Fruit fly (Drosophila melanogaster): ENCODE measurements around the gene ntc.

The ntc gene

DNA sequence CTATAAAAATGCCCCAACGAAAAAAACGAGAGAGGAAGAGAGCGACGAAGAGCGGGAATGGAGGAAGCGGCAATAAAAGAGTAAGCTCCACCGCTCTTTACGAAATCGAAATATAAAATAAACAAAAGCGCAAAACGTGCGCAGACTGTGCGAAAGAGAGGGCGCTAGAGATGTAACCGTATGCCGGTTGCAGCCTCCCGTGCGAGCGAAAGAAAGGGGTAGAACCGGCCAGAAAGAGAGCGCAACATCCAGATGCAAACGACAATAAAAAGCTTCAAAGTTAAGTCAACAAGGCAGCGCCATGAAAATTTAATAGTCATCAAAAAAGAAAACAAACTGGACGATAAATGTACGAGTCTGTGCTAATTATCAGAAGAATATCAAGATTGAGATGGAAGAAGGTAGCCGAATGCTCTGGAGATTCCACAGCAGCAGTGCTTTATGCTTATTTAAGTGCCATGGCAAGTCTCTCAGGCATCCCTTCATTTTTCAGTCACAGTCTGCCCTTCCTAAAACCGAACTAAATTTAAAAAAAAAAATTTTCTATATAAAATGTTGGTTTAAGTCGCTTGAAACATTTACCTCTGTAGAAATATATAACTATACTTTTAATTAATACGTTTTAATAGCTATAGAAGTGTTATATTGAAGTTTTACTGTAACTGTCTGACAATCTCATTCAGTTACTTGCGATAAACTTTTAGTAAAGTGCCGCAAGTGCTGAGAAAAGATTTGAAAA lies 40.3 kb downstream of the ntc start (continued):
- TF ChIP-seq CG18619 (GFP tag; optimal IDR thresholded peaks at IDR 0.05) (peak; percentile 71), sens-2 (GFP tag; IDR thresholded peaks at IDR 0.05) (no peak), CG34376 (GFP tag; optimal IDR thresholded peaks at IDR 0.05) (peak; percentile 15), usp (GFP tag; optimal IDR thresholded peaks at IDR 0.05) (no peak), CG7271 (tag; optimal IDR thresholded peaks at IDR 0.05) (no peak), CG15601 (tag; optimal IDR thresholded peaks at IDR 0.05) (peak; percentile 76), Hr39 (optimal IDR thresholded peaks at IDR 0.05) (no peak), CG18599 (GFP tag; optimal IDR thresholded peaks at IDR 0.05) (peak; percentile 64), disco-r (GFP tag; optimal IDR thresholded peaks at IDR 0.05) (no peak), CG6854 (GFP tag; optimal IDR thresholded peaks at IDR 0.05) (peak; percentile 58), Hand (GFP tag; optimal IDR thresholded peaks at IDR 0.05) (peak; percentile 26), Lpt (GFP tag; optimal IDR thresholded peaks at IDR 0.05) (no peak), CG16779 (GFP tag; IDR thresholded peaks at IDR 0.05) (no peak), CG15269 (tag; optimal IDR thresholded peaks at IDR 0.05) (peak; percentile 91), fru (optimal IDR thresholded peaks at IDR 0.05) (no peak), mirr (GFP tag; optimal IDR thresholded peaks at IDR 0.05) (peak; percentile 39), CG8478 (optimal IDR thresholded peaks at IDR 0.05) (no peak), Kr (GFP tag; optimal IDR thresholded peaks at IDR 0.05) (no peak), H15 (GFP tag; IDR thresholded peaks at IDR 0.05) (peak; percentile 62; the same call in 2 of the 3 replicates), gro (GFP tag; optimal IDR thresholded peaks at IDR 0.05) (peak; percentile 35), CG14667 (GFP tag; IDR thresholded peaks at IDR 0.05) (peak; percentile 74), CG7745 (tag; optimal IDR thresholded peaks at IDR 0.05) (no peak), CG13775 (GFP tag; optimal IDR thresholded peaks at IDR 0.05) (peak; percentile 37), nau (GFP tag; optimal IDR thresholded peaks at IDR 0.05) (peak; percentile 50), MBD-R2 (GFP tag; IDR thresholded peaks at IDR 0.05) (peak; percentile 63; the same call in 1 of the 2 replicates), CG8388 (GFP tag; optimal IDR thresholded peaks at IDR 0.05) (peak; percentile 74), abd-A (tag; optimal IDR thresholded peaks at IDR 0.05) (peak; percentile 96), Camta (GFP tag; optimal IDR thresholded peaks at IDR 0.05) (peak; percentile 1), fd64A (GFP tag; optimal IDR thresholded peaks at IDR 0.05) (peak; percentile 38), CG9797 (GFP tag; optimal IDR thresholded peaks at IDR 0.05) (no peak), CG12299 (tag; optimal IDR thresholded peaks at IDR 0.05) (peak; percentile 65), kay (GFP tag; optimal IDR thresholded peaks at IDR 0.05) (no peak), bab2 (GFP tag; optimal IDR thresholded peaks at IDR 0.05) (peak; percentile 13), gcm2 (GFP tag; optimal IDR thresholded peaks at IDR 0.05) (peak; percentile 45), CG32767 (GFP tag; IDR thresholded peaks at IDR 0.05) (peak; percentile 41; the same call in 1 of the 2 replicates), Lhr (GFP tag; optimal IDR thresholded peaks at IDR 0.05) (no peak), CG12391 (tag; optimal IDR thresholded peaks at IDR 0.05) (peak; percentile 85), CG7928 (GFP tag; optimal IDR thresholded peaks at IDR 0.05) (peak; percentile 15), lola (GFP tag; optimal IDR thresholded peaks at IDR 0.05) (peak in 1 of 3 experiments; percentile 61), Ravus (GFP tag; IDR thresholded peaks at IDR 0.05) (peak; percentile 40), CG3065 (GFP tag; optimal IDR thresholded peaks at IDR 0.05) (peak; percentile 43), jigr1 (GFP tag; IDR thresholded peaks at IDR 0.05) (0 out of 3 replicates have a peak, but pooled peaks have one; percentile 31), CG4360 (GFP tag; IDR thresholded peaks at IDR 0.05) (no peak), p53 (GFP tag; optimal IDR thresholded peaks at IDR 0.05) (no peak), B-H2 (GFP tag; optimal IDR thresholded peaks at IDR 0.05) (peak; percentile 58), Max (GFP tag; optimal IDR thresholded peaks at IDR 0.05) (no peak), yki (optimal IDR thresholded peaks at IDR 0.05) (peak; percentile 29), dm (GFP tag; optimal IDR thresholded peaks at IDR 0.05) (no peak), CG15514 (GFP tag; optimal IDR thresholded peaks at IDR 0.05) (peak; percentile 48), Ada2b (GFP tag; IDR thresholded peaks at IDR 0.05) (peak; percentile 73; the same call in 1 of the 2 replicates), Hmr (GFP tag; optimal IDR thresholded peaks at IDR 0.05) (peak; percentile 54)
